Fruit fly (Drosophila melanogaster) Kc167 (cell line): ENCODE data around the gene CG32984.

ENCODE experiments used
- Sin3A ChIP-seq: fragments of >200 bp; optimal IDR thresholded peaks from 2 replicates; lab custom pipeline; 2018; ENCODE audit warnings: missing external identifiers
- h ChIP-seq: fragments of >200 bp; optimal IDR thresholded peaks from 3 replicates; lab custom pipeline; 2018; ENCODE audit warnings: missing external identifiers
- insv ChIP-seq: fragments of >200 bp; optimal IDR thresholded peaks from 3 replicates; lab custom pipeline; 2018; ENCODE audit warnings: missing external identifiers
- psq ChIP-seq: fragments of >200 bp; optimal IDR thresholded peaks from 2 replicates; lab custom pipeline; 2017; ENCODE audit warnings: missing external identifiers
- ttk ChIP-seq: sonication (Bioruptor generic); optimal IDR thresholded peaks from 2 replicates; lab custom pipeline; 2017; ENCODE audit warnings: missing external identifiers

dm6 chr2L:8959001-8959461, 5.7 kb upstream of the CG32984 start, which contains the start of gene CG31886:
- TF ChIP-seq psq (lab: Kevin White, UChicago) (no peak), h (no peak), insv (lab: Kevin White, UChicago) (no peak), ttk (lab: Kevin White, UChicago) (no peak), Sin3A (lab: Kevin White, UChicago) (no peak)
